Fruit fly (Drosophila melanogaster) whole organism, embryonic: ENCODE data around the gene fry.

ENCODE experiments used
- Asciz ChIP-seq: fragments of 200-800 bp; sonication (Bioruptor generic); optimal IDR thresholded peaks from 2 replicates; lab custom pipeline; 2017; ENCODE audit warnings: missing biosample characterization, mild to moderate bottlenecking, missing genetic modification characterization, missing genetic modification reagents
- Atf6 ChIP-seq: fragments of 200-800 bp; sonication (Bioruptor generic); IDR thresholded peaks from 2 replicates; pipeline ENCODE4 v1.3.6; 2022; ENCODE audit warnings: missing biosample characterization, missing genetic modification characterization
- CG10565 ChIP-seq: fragments of 200-800 bp; sonication (Bioruptor generic); optimal IDR thresholded peaks from 3 replicates; lab custom pipeline; 2016; ENCODE audit warnings: missing biosample characterization, mild to moderate bottlenecking, missing genetic modification characterization
- CG11398 ChIP-seq: fragments of 200-800 bp; sonication (Bioruptor generic); optimal IDR thresholded peaks from 2 replicates; lab custom pipeline; 2016; ENCODE audit warnings: missing biosample characterization, missing genetic modification characterization
- CG14014 ChIP-seq: fragments of 200-800 bp; sonication (Bioruptor generic); IDR thresholded peaks from 2 replicates; pipeline ENCODE4 v1.3.6; 2022; ENCODE audit warnings: missing biosample characterization, missing genetic modification characterization
- CG2116 ChIP-seq: fragments of 200-800 bp; sonication (Bioruptor generic); optimal IDR thresholded peaks from 3 replicates; lab custom pipeline; 2018; ENCODE audit warnings: missing biosample characterization, mild to moderate bottlenecking, missing genetic modification characterization
- CG30431 ChIP-seq: fragments of 200-800 bp; sonication (Bioruptor generic); optimal IDR thresholded peaks from 2 replicates; lab custom pipeline; 2017; ENCODE audit warnings: missing biosample characterization, missing genetic modification characterization
- CG31441 ChIP-seq: fragments of 200-800 bp; sonication (Bioruptor generic); IDR thresholded peaks from 2 replicates; pipeline ENCODE4 v1.3.6; 2022; ENCODE audit warnings: missing biosample characterization, missing genetic modification characterization
- CG32532 ChIP-seq: fragments of 200-800 bp; sonication (Bioruptor generic); IDR thresholded peaks from 2 replicates; pipeline ENCODE4 v1.3.6; 2022; ENCODE audit warnings: missing biosample characterization, missing genetic modification characterization
- CG3281 ChIP-seq: fragments of 200-800 bp; sonication (Bioruptor generic); optimal IDR thresholded peaks from 3 replicates; lab custom pipeline; 2017; ENCODE audit warnings: missing biosample characterization, mild to moderate bottlenecking, missing genetic modification characterization
- CG4360 ChIP-seq: fragments of 200-800 bp; sonication (Bioruptor generic); IDR thresholded peaks from 2 replicates; pipeline ENCODE4 v1.3.6; 2022; ENCODE audit warnings: missing biosample characterization, missing genetic modification characterization
- CG8924 ChIP-seq: fragments of 200-800 bp; optimal IDR thresholded peaks from 3 replicates; lab custom pipeline; 2019; ENCODE audit warnings: missing biosample characterization, mild to moderate bottlenecking, missing genetic modification characterization, moderate library complexity
- CG9727 ChIP-seq: fragments of 200-800 bp; sonication (Bioruptor generic); optimal IDR thresholded peaks from 3 replicates; lab custom pipeline; 2017; ENCODE audit warnings: missing biosample characterization, mild to moderate bottlenecking, missing genetic modification characterization
- CoRest ChIP-seq: fragments of 200-800 bp; sonication (Bioruptor generic); optimal IDR thresholded peaks from 3 replicates; lab custom pipeline; 2018; ENCODE audit warnings: missing biosample characterization, mild to moderate bottlenecking, missing genetic modification characterization, moderate library complexity
- Dad ChIP-seq: fragments of 200-800 bp; sonication (Bioruptor generic); optimal IDR thresholded peaks from 3 replicates; lab custom pipeline; 2016; ENCODE audit warnings: missing biosample characterization, missing genetic modification characterization
- Dek ChIP-seq: fragments of 200-800 bp; sonication (Bioruptor generic); optimal IDR thresholded peaks from 3 replicates; lab custom pipeline; 2019; ENCODE audit warnings: missing biosample characterization, mild to moderate bottlenecking, missing genetic modification characterization, moderate library complexity
- Drgx ChIP-seq: fragments of 200-800 bp; sonication (Bioruptor generic); IDR thresholded peaks from 2 replicates; pipeline ENCODE4 v1.3.6; 2022; ENCODE audit warnings: missing biosample characterization, missing genetic modification characterization
- Eip74EF ChIP-seq, 2 experiments: fragments of 200-800 bp in 1 of 2; fragments of >200 bp in 1 of 2; sonication (Bioruptor generic) in 1 of 2; optimal IDR thresholded peaks; 2 replicates each; lab custom pipeline; 2017 to 2019; ENCODE audit warnings: missing biosample characterization in 2 of 2, missing genetic modification characterization in 2 of 2, mild to moderate bottlenecking in 1 of 2, moderate library complexity in 1 of 2
- HLH4C ChIP-seq: fragments of 200-800 bp; sonication (Bioruptor generic); IDR thresholded peaks from 3 replicates; pipeline ENCODE4 v1.3.6; 2022; ENCODE audit warnings: missing biosample characterization, missing genetic modification characterization; ENCODE audit not compliant: partially characterized antibody
- Hr51 ChIP-seq, 2 experiments: fragments of 200-800 bp; sonication (Bioruptor generic); optimal IDR thresholded peaks; 2 replicates in 1 of 2; 3 replicates in 1 of 2; lab custom pipeline; 2016 to 2018; ENCODE audit warnings: missing biosample characterization in 2 of 2, missing genetic modification characterization in 2 of 2, mild to moderate bottlenecking in 1 of 2, moderate library complexity in 1 of 2
- Myb ChIP-seq: fragments of 200-800 bp; sonication (Bioruptor generic); optimal IDR thresholded peaks from 2 replicates; lab custom pipeline; 2016; ENCODE audit warnings: missing biosample characterization, missing genetic modification characterization
- Nf-YC ChIP-seq: fragments of 200-800 bp; optimal IDR thresholded peaks from 3 replicates; lab custom pipeline; 2019; ENCODE audit warnings: missing biosample characterization, mild to moderate bottlenecking, missing genetic modification characterization, moderate library complexity
- Side ChIP-seq: fragments of 200-800 bp; sonication (Bioruptor generic); optimal IDR thresholded peaks from 2 replicates; lab custom pipeline; 2016; ENCODE audit warnings: missing biosample characterization, missing genetic modification characterization
- Spps ChIP-seq: fragments of 200-800 bp; sonication (Bioruptor generic); optimal IDR thresholded peaks from 2 replicates; lab custom pipeline; 2018; ENCODE audit warnings: missing biosample characterization, mild to moderate bottlenecking, missing genetic modification characterization
- Trl ChIP-seq, 3 experiments: fragments of >200 bp in 2 of 3; fragments of 200-800 bp in 1 of 3; sonication (Bioruptor generic) in 1 of 3; optimal IDR thresholded peaks; 2 replicates in 1 of 3; 3 replicates in 2 of 3; lab custom pipeline; 2016 to 2017; ENCODE audit warnings: missing biosample characterization in 1 of 3, missing genetic modification characterization in 1 of 3
- Xbp1 ChIP-seq: fragments of 200-800 bp; sonication (Bioruptor generic); optimal IDR thresholded peaks from 3 replicates; lab custom pipeline; 2016; ENCODE audit warnings: missing biosample characterization, mild to moderate bottlenecking, missing genetic modification characterization
- al ChIP-seq: fragments of 200-800 bp; sonication (Bioruptor generic); IDR thresholded peaks from 2 replicates; pipeline ENCODE4 v1.3.6; 2022; ENCODE audit warnings: missing biosample characterization, missing genetic modification characterization
- ara ChIP-seq: fragments of 200-800 bp; sonication (Bioruptor generic); IDR thresholded peaks from 2 replicates; pipeline ENCODE4 v1.3.6; 2022; ENCODE audit warnings: missing biosample characterization, missing genetic modification characterization
- ase ChIP-seq: fragments of 200-800 bp; sonication (Bioruptor generic); IDR thresholded peaks from 3 replicates; pipeline ENCODE4 v1.3.6; 2022; ENCODE audit warnings: missing biosample characterization, missing genetic modification characterization
- cg ChIP-seq: fragments of 200-800 bp; sonication (Bioruptor generic); optimal IDR thresholded peaks from 3 replicates; lab custom pipeline; 2019; ENCODE audit warnings: missing biosample characterization, mild to moderate bottlenecking, missing genetic modification characterization, moderate library complexity
- chinmo ChIP-seq: fragments of 200-800 bp; sonication (Bioruptor generic); IDR thresholded peaks from 4 replicates; pipeline ENCODE4 v1.3.6; 2022; ENCODE audit warnings: missing biosample characterization, missing genetic modification characterization; ENCODE audit not compliant: partially characterized antibody
- crc ChIP-seq: fragments of 200-800 bp; sonication (Bioruptor generic); optimal IDR thresholded peaks from 2 replicates; lab custom pipeline; 2016; ENCODE audit warnings: missing biosample characterization, missing genetic modification characterization
- dpn ChIP-seq, 2 experiments: fragments of 200-800 bp; sonication (Bioruptor generic); optimal IDR thresholded peaks; 3 replicates each; lab custom pipeline; 2016; ENCODE audit warnings: missing biosample characterization in 2 of 2, missing genetic modification characterization in 2 of 2
- dysf ChIP-seq: fragments of 200-800 bp; sonication (Bioruptor generic); IDR thresholded peaks from 3 replicates; pipeline ENCODE4 v1.3.6; 2022; ENCODE audit warnings: missing biosample characterization, missing genetic modification characterization
- eyg ChIP-seq: fragments of 200-800 bp; sonication (Bioruptor generic); optimal IDR thresholded peaks from 3 replicates; lab custom pipeline; 2016; ENCODE audit warnings: missing biosample characterization, missing genetic modification characterization
- gem ChIP-seq: fragments of 200-800 bp; sonication (Bioruptor generic); optimal IDR thresholded peaks from 2 replicates; lab custom pipeline; 2019; ENCODE audit warnings: missing biosample characterization, mild to moderate bottlenecking, missing genetic modification characterization, moderate library complexity
- grau ChIP-seq: fragments of 200-800 bp; optimal IDR thresholded peaks from 3 replicates; lab custom pipeline; 2019; ENCODE audit warnings: missing biosample characterization, mild to moderate bottlenecking, missing genetic modification characterization, moderate library complexity
- gro ChIP-seq: fragments of 200-800 bp; sonication (Bioruptor generic); optimal IDR thresholded peaks from 2 replicates; lab custom pipeline; 2016; ENCODE audit warnings: missing biosample characterization, missing genetic modification characterization
- hb ChIP-seq: fragments of 200-800 bp; sonication (Bioruptor generic); IDR thresholded peaks from 3 replicates; pipeline ENCODE4 v1.3.6; 2022; ENCODE audit warnings: missing biosample characterization, missing genetic modification characterization; ENCODE audit not compliant: partially characterized antibody
- ind ChIP-seq: fragments of 200-800 bp; sonication (Bioruptor generic); optimal IDR thresholded peaks from 3 replicates; lab custom pipeline; 2016; ENCODE audit warnings: missing biosample characterization, missing genetic modification characterization
- kah ChIP-seq: fragments of 200-800 bp; sonication (Bioruptor generic); optimal IDR thresholded peaks from 2 replicates; lab custom pipeline; 2018; ENCODE audit warnings: missing biosample characterization, mild to moderate bottlenecking, missing genetic modification characterization
- knrl ChIP-seq: fragments of 200-800 bp; sonication (Bioruptor generic); IDR thresholded peaks from 3 replicates; pipeline ENCODE4 v1.3.6; 2022; ENCODE audit warnings: missing biosample characterization, missing genetic modification characterization; ENCODE audit not compliant: partially characterized antibody
- nmo ChIP-seq: fragments of 200-800 bp; sonication (Bioruptor generic); optimal IDR thresholded peaks from 2 replicates; lab custom pipeline; 2018; ENCODE audit warnings: missing biosample characterization, mild to moderate bottlenecking, missing genetic modification characterization, moderate library complexity
- p53 ChIP-seq: fragments of 200-800 bp; sonication (Bioruptor generic); optimal IDR thresholded peaks from 2 replicates; lab custom pipeline; 2016; ENCODE audit warnings: missing biosample characterization, missing genetic modification characterization
- prd ChIP-seq, 3 experiments: fragments of >200 bp in 2 of 3; fragments of 200-800 bp in 1 of 3; sonication (Bioruptor generic) in 1 of 3; optimal IDR thresholded peaks in 2 of 3; IDR thresholded peaks in 1 of 3; 2 replicates in 2 of 3; 3 replicates in 1 of 3; pipeline versions ENCODE4 v1.3.6 to Lab custom; 2017 to 2022; ENCODE audit warnings: missing biosample characterization in 1 of 3, missing genetic modification characterization in 1 of 3
- salm ChIP-seq: fragments of 200-800 bp; sonication (Bioruptor generic); optimal IDR thresholded peaks from 2 replicates; lab custom pipeline; 2018; ENCODE audit warnings: missing biosample characterization, mild to moderate bottlenecking, missing genetic modification characterization
- tll ChIP-seq, 2 experiments: fragments of 200-800 bp in 1 of 2; fragments of >200 bp in 1 of 2; sonication (Bioruptor generic) in 1 of 2; optimal IDR thresholded peaks; 2 replicates each; lab custom pipeline; 2017 to 2019; ENCODE audit warnings: missing biosample characterization in 2 of 2, missing genetic modification characterization in 2 of 2, mild to moderate bottlenecking in 1 of 2, moderate library complexity in 1 of 2
- wek ChIP-seq: fragments of 200-800 bp; sonication (Bioruptor generic); optimal IDR thresholded peaks from 3 replicates; lab custom pipeline; 2018; ENCODE audit warnings: missing biosample characterization, mild to moderate bottlenecking, missing genetic modification characterization, moderate library complexity
- zfh2 ChIP-seq: fragments of 200-800 bp; sonication (Bioruptor generic); optimal IDR thresholded peaks from 2 replicates; lab custom pipeline; 2016; ENCODE audit warnings: missing biosample characterization, missing genetic modification characterization

fry gene

dm6 chr3L:9690798-9691475 is 12.0 kb upstream of the fry start (continued):
- TF ChIP-seq kah (GFP tag; lab: Kevin White, UChicago) (no peak), CG3281 (GFP tag; lab: Kevin White, UChicago) (peak; percentile 70), CG10565 (GFP tag; lab: Kevin White, UChicago) (no peak), CG8924 (tag; lab: Kevin White, UChicago) (no peak), CG4360 (GFP tag; lab: Robert Waterston, UW) (no peak), ind (peak; percentile 18), gem (tag; lab: Kevin White, UChicago) (peak; percentile 69), CG32532 (peak; percentile 50; the same call in 1 of the 2 replicates), Myb (GFP tag; lab: Kevin White, UChicago) (peak; percentile 24), CG14014 (no peak), CG11398 (GFP tag; lab: Kevin White, UChicago) (no peak), ara (no peak), Dad (GFP tag; lab: Kevin White, UChicago) (no peak), Asciz (GFP tag; lab: Kevin White, UChicago) (no peak), eyg (GFP tag; lab: Kevin White, UChicago) (no peak), Nf-YC (tag; lab: Kevin White, UChicago) (peak; percentile 7), dpn (GFP tag; optimal IDR thresholded peaks at IDR 0.05; lab: Kevin White, UChicago) (peak in 1 of 2 experiments; percentile 36), wek (GFP tag; lab: Kevin White, UChicago) (no peak), nmo (GFP tag; lab: Kevin White, UChicago) (peak; percentile 30), Side (GFP tag; lab: Kevin White, UChicago) (peak; percentile 5), salm (tag; lab: Kevin White, UChicago) (no peak), ase (GFP tag; lab: Robert Waterston, UW) (no peak), gro (GFP tag; lab: Kevin White, UChicago) (no peak), Dek (peak; percentile 45), prd (optimal IDR thresholded peaks at IDR 0.05; lab: Kevin White, UChicago) (no peak), prd (GFP tag; IDR thresholded peaks at IDR 0.05; lab: Robert Waterston, UW) (peak; percentile 18; the same call in 1 of the 3 replicates), dysf (GFP tag; lab: Robert Waterston, UW) (peak; percentile 40; the same call in 2 of the 3 replicates), HLH4C (GFP tag; lab: Robert Waterston, UW) (no peak), Xbp1 (peak; percentile 10), Spps (tag; lab: Kevin White, UChicago) (no peak), al (no peak), CG31441 (GFP tag; lab: Robert Waterston, UW) (0 out of 2 replicates have a peak, but pooled peaks have one; percentile 9), Eip74EF (GFP tag; optimal IDR thresholded peaks at IDR 0.05; lab: Kevin White, UChicago) (no peak), crc (peak; percentile 8), hb (GFP tag; lab: Robert Waterston, UW) (no peak), grau (tag; lab: Kevin White, UChicago) (peak; percentile 91)

- TF ChIP-seq knrl (GFP tag; lab: Robert Waterston, UW) = no peak
- no peak for TF ChIP-seq CG9727
- TF ChIP-seq Trl (optimal IDR thresholded peaks at IDR 0.05; lab: Kevin White, UChicago) = peak in 1 of 2 experiments; percentile 5
- TF ChIP-seq Trl (GFP tag; optimal IDR thresholded peaks at IDR 0.05; lab: Kevin White, UChicago) = no peak
- no peak for TF ChIP-seq tll (GFP tag; optimal IDR thresholded peaks at IDR 0.05; lab: Kevin White, UChicago)
- 0 out of 2 replicates have a peak, but pooled peaks have one; percentile 37 for TF ChIP-seq Atf6
- no peak for TF ChIP-seq Drgx (GFP tag; lab: Robert Waterston, UW)
- TF ChIP-seq CoRest = no peak
- peak; percentile 17 for TF ChIP-seq cg (GFP tag; lab: Kevin White, UChicago)
- TF ChIP-seq CG30431 (GFP tag; lab: Kevin White, UChicago) = no peak
- TF ChIP-seq chinmo (GFP tag; lab: Robert Waterston, UW) = 0 out of 4 replicates have a peak, but pooled peaks have one; percentile 23
- no peak for TF ChIP-seq zfh2 (GFP tag; lab: Kevin White, UChicago)
- TF ChIP-seq p53 (GFP tag; lab: Kevin White, UChicago) = no peak
- no peak for TF ChIP-seq Asciz (GFP tag; lab: Kevin White, UChicago)
- no peak for TF ChIP-seq Hr51 (GFP tag; optimal IDR thresholded peaks at IDR 0.05; lab: Kevin White, UChicago)
- TF ChIP-seq CG2116 (GFP tag; lab: Kevin White, UChicago) = no peak
Measured at dm6 chr3L:9689809-9690208, 10.9 kb upstream of the fry start.
